Fruit fly (Drosophila melanogaster): ENCODE data around the gene CG16721.
A peak's percentile ranks its signal among the peaks of the same experiment; 100 is the strongest.

The CG16721 gene

dm6 chrX:5894529-5895487 is 15.1 kb downstream of the CG16721 start (continued):
- TF ChIP-seq CG4328 (GFP tag; optimal IDR thresholded peaks at IDR 0.05) (no peak), dan (GFP tag; IDR thresholded peaks at IDR 0.05) (no peak), CG15269 (tag; optimal IDR thresholded peaks at IDR 0.05) (no peak), Chrac-16 (GFP tag; optimal IDR thresholded peaks at IDR 0.05) (no peak), Ets97D (GFP tag; optimal IDR thresholded peaks at IDR 0.05) (no peak), ato (GFP tag; IDR thresholded peaks at IDR 0.05; ENCODE audit: partially characterized antibody) (no peak), oc (tag; optimal IDR thresholded peaks at IDR 0.05) (no peak), D19A (tag; optimal IDR thresholded peaks at IDR 0.05) (peak; percentile 98), CG31388 (GFP tag; optimal IDR thresholded peaks at IDR 0.05) (no peak), Hand (GFP tag; optimal IDR thresholded peaks at IDR 0.05) (no peak), grau (tag; optimal IDR thresholded peaks at IDR 0.05) (peak; percentile 78), sob (GFP tag; IDR thresholded peaks at IDR 0.05) (no peak), Bteb2 (GFP tag; optimal IDR thresholded peaks at IDR 0.05) (no peak), CG12155 (GFP tag; optimal IDR thresholded peaks at IDR 0.05) (no peak), CG4854 (GFP tag; optimal IDR thresholded peaks at IDR 0.05) (no peak), tgo (GFP tag; IDR thresholded peaks at IDR 0.05) (no peak), CG10267 (tag; optimal IDR thresholded peaks at IDR 0.05) (peak; percentile 6), tin (GFP tag; optimal IDR thresholded peaks at IDR 0.05) (no peak), zfh1 (GFP tag; IDR thresholded peaks at IDR 0.05) (no peak), CG4730 (GFP tag; IDR thresholded peaks at IDR 0.05) (no peak), salm (tag; optimal IDR thresholded peaks at IDR 0.05) (no peak), Oaz (GFP tag; IDR thresholded peaks at IDR 0.05) (no peak), CG1832 (GFP tag; optimal IDR thresholded peaks at IDR 0.05) (no peak), CG18476 (GFP tag; optimal IDR thresholded peaks at IDR 0.05) (no peak), CG11456 (GFP tag; IDR thresholded peaks at IDR 0.05) (no peak), lab (GFP tag; optimal IDR thresholded peaks at IDR 0.05) (no peak), CG30431 (GFP tag; optimal IDR thresholded peaks at IDR 0.05) (no peak), Sry-δ (GFP tag; optimal IDR thresholded peaks at IDR 0.05) (no peak), Lhr (GFP tag; optimal IDR thresholded peaks at IDR 0.05) (no peak), CG2129 (GFP tag; IDR thresholded peaks at IDR 0.05; ENCODE audit: partially characterized antibody) (no peak), CG7928 (GFP tag; optimal IDR thresholded peaks at IDR 0.05) (no peak), Tbp (GFP tag; optimal IDR thresholded peaks at IDR 0.05) (no peak), CrebB (tag; optimal IDR thresholded peaks at IDR 0.05) (no peak), inv (GFP tag; IDR thresholded peaks at IDR 0.05; ENCODE audit: partially characterized antibody) (no peak), TFAM (GFP tag; optimal IDR thresholded peaks at IDR 0.05) (no peak), Dip2 (GFP tag; IDR thresholded peaks at IDR 0.05) (no peak), seq (GFP tag; IDR thresholded peaks at IDR 0.05) (no peak), gce (GFP tag; IDR thresholded peaks at IDR 0.05) (no peak), CG10366 (GFP tag; IDR thresholded peaks at IDR 0.05) (no peak), fu2 (GFP tag; optimal IDR thresholded peaks at IDR 0.05) (no peak), pzg (GFP tag; optimal IDR thresholded peaks at IDR 0.05) (no peak), CG4360 (GFP tag; IDR thresholded peaks at IDR 0.05) (no peak), CG32772 (GFP tag; IDR thresholded peaks at IDR 0.05) (no peak), ap (GFP tag; IDR thresholded peaks at IDR 0.05) (no peak), klu (GFP tag; IDR thresholded peaks at IDR 0.05) (no peak), CG5953 (GFP tag; IDR thresholded peaks at IDR 0.05) (no peak), MESR4 (GFP tag; optimal IDR thresholded peaks at IDR 0.05) (no peak), sqz (GFP tag; optimal IDR thresholded peaks at IDR 0.05) (no peak), CG13296 (GFP tag; optimal IDR thresholded peaks at IDR 0.05) (no peak), Taf1 (GFP tag; IDR thresholded peaks at IDR 0.05) (no peak)
